Fruit fly (Drosophila melanogaster): ENCODE results near the gene Med.

Med gene

DNA sequence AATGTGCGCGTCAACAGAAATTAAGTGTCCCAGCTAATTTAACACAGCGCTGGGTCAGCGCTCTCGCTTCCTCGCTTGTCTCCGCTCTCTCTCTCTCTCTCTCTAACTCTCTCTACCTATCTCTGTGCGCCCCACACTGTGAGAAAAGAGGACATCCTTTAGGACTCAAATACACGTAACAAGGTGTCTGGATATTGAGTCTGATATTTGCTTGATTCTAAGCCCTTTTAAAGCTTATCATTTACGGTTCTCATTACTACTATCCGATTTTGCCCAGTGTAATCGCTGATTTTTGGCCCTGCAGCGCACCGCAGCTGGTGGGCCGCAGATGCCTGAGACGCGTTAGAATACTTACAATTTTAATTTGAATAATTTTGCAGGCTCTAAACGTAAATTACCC lies 25.7 kb downstream of the Med start (continued):
- TF ChIP-seq CG10274 (GFP tag; optimal IDR thresholded peaks at IDR 0.05), result no peak
- no peak for TF ChIP-seq Rx (GFP tag; IDR thresholded peaks at IDR 0.05)
- TF ChIP-seq CG5245 (GFP tag; optimal IDR thresholded peaks at IDR 0.05), result no peak
- TF ChIP-seq tll (GFP tag; optimal IDR thresholded peaks at IDR 0.05), result no peak
- TF ChIP-seq pb (GFP tag; optimal IDR thresholded peaks at IDR 0.05), result no peak
- no peak for TF ChIP-seq Nf-YA (GFP tag; IDR thresholded peaks at IDR 0.05)
- TF ChIP-seq ab (GFP tag; optimal IDR thresholded peaks at IDR 0.05), result no peak
- peak; percentile 35 for TF ChIP-seq HLH54F (GFP tag; optimal IDR thresholded peaks at IDR 0.05)
- no peak for TF ChIP-seq Lhr (GFP tag; optimal IDR thresholded peaks at IDR 0.05)
- no peak for TF ChIP-seq trh (GFP tag; optimal IDR thresholded peaks at IDR 0.05)
- peak; percentile 35 for TF ChIP-seq lilli (GFP tag; optimal IDR thresholded peaks at IDR 0.05)
- TF ChIP-seq Max (GFP tag; optimal IDR thresholded peaks at IDR 0.05), result no peak
- peak; percentile 35 for TF ChIP-seq Hsf (GFP tag; optimal IDR thresholded peaks at IDR 0.05)
- no peak for TF ChIP-seq CG34422 (GFP tag; IDR thresholded peaks at IDR 0.05)
- TF ChIP-seq row (GFP tag; IDR thresholded peaks at IDR 0.05), result peak; percentile 68
- TF ChIP-seq CG1603 (tag; optimal IDR thresholded peaks at IDR 0.05), result peak; percentile 36
- no peak for TF ChIP-seq jumu (GFP tag; optimal IDR thresholded peaks at IDR 0.05)
- no peak for TF ChIP-seq Ada2b (GFP tag; IDR thresholded peaks at IDR 0.05)
- no peak for TF ChIP-seq unc-4 (GFP tag; IDR thresholded peaks at IDR 0.05; ENCODE audit: partially characterized antibody)
- TF ChIP-seq grau (tag; optimal IDR thresholded peaks at IDR 0.05), result peak; percentile 51
- TF ChIP-seq jigr1 (GFP tag; IDR thresholded peaks at IDR 0.05), result no peak
- TF ChIP-seq CG18262 (tag; optimal IDR thresholded peaks at IDR 0.05), result no peak
- TF ChIP-seq CG31388 (GFP tag; optimal IDR thresholded peaks at IDR 0.05), result no peak
- peak; percentile 3 for TF ChIP-seq sug (tag; optimal IDR thresholded peaks at IDR 0.05)
- no peak for TF ChIP-seq sens-2 (GFP tag; IDR thresholded peaks at IDR 0.05)
- no peak for TF ChIP-seq br (optimal IDR thresholded peaks at IDR 0.05)
- TF ChIP-seq usp (GFP tag; optimal IDR thresholded peaks at IDR 0.05), result no peak
- TF ChIP-seq crc (GFP tag; optimal IDR thresholded peaks at IDR 0.05), result no peak
- no peak for TF ChIP-seq bsh (GFP tag; optimal IDR thresholded peaks at IDR 0.05)
- TF ChIP-seq Vsx1 (GFP tag; optimal IDR thresholded peaks at IDR 0.05), result no peak
- no peak for TF ChIP-seq Dp (GFP tag; optimal IDR thresholded peaks at IDR 0.05)
- TF ChIP-seq CG1233 (GFP tag; optimal IDR thresholded peaks at IDR 0.05), result no peak
- TF ChIP-seq slou (GFP tag; optimal IDR thresholded peaks at IDR 0.05), result no peak
- no peak for TF ChIP-seq maf-S (GFP tag; optimal IDR thresholded peaks at IDR 0.05)
- no peak for TF ChIP-seq C15 (GFP tag; IDR thresholded peaks at IDR 0.05)
- no peak for TF ChIP-seq CG11696 (GFP tag; IDR thresholded peaks at IDR 0.05)
- TF ChIP-seq CG9215 (GFP tag; IDR thresholded peaks at IDR 0.05), result no peak
- TF ChIP-seq CG14965 (GFP tag; optimal IDR thresholded peaks at IDR 0.05; ENCODE audit: borderline replicate concordance), result no peak
- peak; percentile 30; the same call in 1 of the 3 replicates for TF ChIP-seq Aef1 (GFP tag; IDR thresholded peaks at IDR 0.05)
- TF ChIP-seq HLH3B (GFP tag; IDR thresholded peaks at IDR 0.05), result peak; percentile 35; the same call in 1 of the 2 replicates
- no peak for TF ChIP-seq ato (GFP tag; IDR thresholded peaks at IDR 0.05; ENCODE audit: partially characterized antibody)
- TF ChIP-seq Spps (tag; optimal IDR thresholded peaks at IDR 0.05), result no peak
- no peak for TF ChIP-seq zen2 (GFP tag; IDR thresholded peaks at IDR 0.05; ENCODE audit: partially characterized antibody)
- TF ChIP-seq CG15269 (tag; optimal IDR thresholded peaks at IDR 0.05), result peak; percentile 50
- no peak for TF ChIP-seq bab2 (GFP tag; optimal IDR thresholded peaks at IDR 0.05)
- no peak for TF ChIP-seq toy (GFP tag; IDR thresholded peaks at IDR 0.05)
- no peak for TF ChIP-seq CG10543 (GFP tag; optimal IDR thresholded peaks at IDR 0.05)
- TF ChIP-seq HLHmδ (GFP tag; optimal IDR thresholded peaks at IDR 0.05), result no peak
- peak; percentile 80 for TF ChIP-seq lab (GFP tag; optimal IDR thresholded peaks at IDR 0.05)
- TF ChIP-seq Adf1 (GFP tag; IDR thresholded peaks at IDR 0.05), result no peak; the same call in 1 of the 2 replicates
- no peak for TF ChIP-seq CG8089 (GFP tag; optimal IDR thresholded peaks at IDR 0.05)
- no peak for TF ChIP-seq cg (GFP tag; optimal IDR thresholded peaks at IDR 0.05)
